Worm (Caenorhabditis elegans) whole organism, L1 larva: ENCODE data around the gene srx-7.

Experiments used
- C04F5.9 ChIP-seq: sonication (generic microtip); optimal IDR thresholded peaks from 2 replicates; lab custom pipeline; 2016; ENCODE audit warnings: missing genetic modification characterization, missing compliant biosample characterization
- C16A3.4 ChIP-seq: fragments of 150-350 bp; optimal IDR thresholded peaks from 2 replicates; lab custom pipeline; 2014; ENCODE audit warnings: missing biosample characterization, missing genetic modification characterization
- Y116A8C.19 ChIP-seq: sonication (generic microtip); optimal IDR thresholded peaks from 2 replicates; lab custom pipeline; 2016; ENCODE audit warnings: missing compliant biosample characterization, missing genetic modification characterization, borderline replicate concordance
- aha-1 ChIP-seq: fragments of 150-350 bp; optimal IDR thresholded peaks from 2 replicates; lab custom pipeline; 2014; ENCODE audit warnings: missing biosample characterization, missing genetic modification characterization
- ama-1 ChIP-seq: fragments of 150-350 bp; optimal IDR thresholded peaks from 2 replicates; lab custom pipeline; 2014
- ceh-8 ChIP-seq: fragments of 200-800 bp; sonication (Bioruptor generic); optimal IDR thresholded peaks from 2 replicates; lab custom pipeline; 2018; ENCODE audit warnings: mild to moderate bottlenecking, missing genetic modification characterization, moderate library complexity, missing compliant biosample characterization
- ceh-90 ChIP-seq: sonication (generic microtip); optimal IDR thresholded peaks from 2 replicates; lab custom pipeline; 2016; ENCODE audit warnings: missing genetic modification characterization, missing compliant biosample characterization
- ces-1 ChIP-seq: fragments of 150-350 bp; optimal IDR thresholded peaks from 2 replicates; lab custom pipeline; 2014; ENCODE audit warnings: missing biosample characterization, missing genetic modification reagents, missing genetic modification characterization
- dpl-1 ChIP-seq, 3 experiments: fragments of 150-350 bp in 2 of 3; sonication (generic microtip) in 1 of 3; optimal IDR thresholded peaks; 2 replicates each; lab custom pipeline; 2014 to 2017; ENCODE audit warnings: missing biosample characterization in 3 of 3, missing genetic modification characterization in 3 of 3, missing genetic modification reagents in 3 of 3
- efl-3 ChIP-seq: fragments of 200-800 bp; sonication (Bioruptor generic); optimal IDR thresholded peaks from 2 replicates; lab custom pipeline; 2018; ENCODE audit warnings: mild to moderate bottlenecking, missing genetic modification characterization, missing compliant biosample characterization
- egl-13 ChIP-seq: sonication (generic microtip); optimal IDR thresholded peaks from 2 replicates; lab custom pipeline; 2016; ENCODE audit warnings: missing genotype, missing genetic modification reagents, missing genetic modification characterization, missing compliant biosample characterization
- fkh-4 ChIP-seq: sonication (generic microtip); optimal IDR thresholded peaks from 2 replicates; lab custom pipeline; 2016; ENCODE audit warnings: missing compliant biosample characterization, missing genetic modification characterization, borderline replicate concordance
- fkh-8 ChIP-seq: sonication (generic microtip); optimal IDR thresholded peaks from 2 replicates; lab custom pipeline; 2016; ENCODE audit warnings: mild to moderate bottlenecking, missing genetic modification characterization, missing compliant biosample characterization
- grh-1 ChIP-seq: fragments of 200-800 bp; sonication (Bioruptor generic); IDR thresholded peaks from 2 replicates; pipeline ENCODE4 v1.3.6; 2022; ENCODE audit warnings: missing genetic modification reagents, missing genetic modification characterization, missing compliant biosample characterization
- hlh-17 ChIP-seq: fragments of 200-800 bp; sonication (Bioruptor generic); optimal IDR thresholded peaks from 2 replicates; lab custom pipeline; 2018; ENCODE audit warnings: missing genetic modification characterization, mild to moderate bottlenecking, missing compliant biosample characterization, moderate library complexity, borderline replicate concordance
- hlh-4 ChIP-seq: sonication (generic microtip); optimal IDR thresholded peaks from 2 replicates; lab custom pipeline; 2016; ENCODE audit warnings: mild to moderate bottlenecking, missing genetic modification characterization, missing compliant biosample characterization
- isw-1 ChIP-seq: fragments of 200-800 bp; sonication (Bioruptor generic); IDR thresholded peaks from 2 replicates; pipeline ENCODE4 v1.3.6; 2022; ENCODE audit warnings: missing genetic modification characterization, missing compliant biosample characterization
- lin-15B ChIP-seq: fragments of 150-350 bp; sonication (generic microtip); optimal IDR thresholded peaks from 3 replicates; lab custom pipeline; 2014; ENCODE audit warnings: missing biosample characterization, missing genetic modification characterization
- lin-39 ChIP-seq: fragments of 150-350 bp; optimal IDR thresholded peaks from 2 replicates; lab custom pipeline; 2014; ENCODE audit warnings: missing biosample characterization, missing genetic modification reagents, missing genetic modification characterization
- mdl-1 ChIP-seq, 2 experiments: fragments of 150-350 bp; optimal IDR thresholded peaks; 2 replicates each; lab custom pipeline; 2014 to 2017; ENCODE audit warnings: missing biosample characterization in 2 of 2, missing genetic modification characterization in 2 of 2, inconsistent platforms in 1 of 2
- mef-2 ChIP-seq: fragments of 150-350 bp; optimal IDR thresholded peaks from 2 replicates; lab custom pipeline; 2014; ENCODE audit warnings: missing biosample characterization, missing genetic modification characterization
- nhr-12 ChIP-seq: sonication (generic microtip); optimal IDR thresholded peaks from 2 replicates; lab custom pipeline; 2017; ENCODE audit warnings: missing biosample characterization, missing genetic modification characterization
- nhr-19 ChIP-seq: fragments of 200-800 bp; sonication (Bioruptor generic); conservative IDR thresholded peaks from 2 replicates; pipeline ENCODE4 v1.3.6; 2022; ENCODE audit warnings: missing genetic modification characterization, missing compliant biosample characterization
- nhr-28 ChIP-seq: fragments of 150-350 bp; optimal IDR thresholded peaks from 2 replicates; lab custom pipeline; 2014; ENCODE audit warnings: missing biosample characterization, missing genetic modification characterization
- nhr-47 ChIP-seq: sonication (generic microtip); optimal IDR thresholded peaks from 2 replicates; lab custom pipeline; 2016; ENCODE audit warnings: mild to moderate bottlenecking, missing genetic modification characterization, moderate library complexity, missing compliant biosample characterization
- nhr-71 ChIP-seq: sonication (generic microtip); optimal IDR thresholded peaks from 2 replicates; lab custom pipeline; 2016; ENCODE audit warnings: mild to moderate bottlenecking, missing genetic modification characterization, moderate library complexity, missing compliant biosample characterization
- nhr-85 ChIP-seq: sonication (generic microtip); peaks from one replicate; lab custom pipeline; 2016; ENCODE audit warnings: missing genetic modification characterization, inconsistent platforms, missing compliant biosample characterization
- nhr-90 ChIP-seq: sonication (generic microtip); optimal IDR thresholded peaks from 2 replicates; lab custom pipeline; 2016; ENCODE audit warnings: mild to moderate bottlenecking, missing genetic modification characterization, missing compliant biosample characterization; ENCODE audit not compliant: poor library complexity
- pax-3 ChIP-seq: fragments of 200-800 bp; sonication (Bioruptor generic); optimal IDR thresholded peaks from 2 replicates; lab custom pipeline; 2018; ENCODE audit warnings: mild to moderate bottlenecking, missing genetic modification characterization, moderate library complexity, missing compliant biosample characterization
- skn-1 ChIP-seq: fragments of 150-350 bp; optimal IDR thresholded peaks from 2 replicates; lab custom pipeline; 2014; ENCODE audit warnings: missing biosample characterization, missing genetic modification characterization
- snpc-4 ChIP-seq: fragments of 150-350 bp; optimal IDR thresholded peaks from 2 replicates; lab custom pipeline; 2014; ENCODE audit warnings: missing biosample characterization, missing genetic modification characterization
- snu-23 ChIP-seq: sonication (generic microtip); optimal IDR thresholded peaks from 2 replicates; lab custom pipeline; 2016; ENCODE audit warnings: missing genetic modification characterization, missing compliant biosample characterization
- sptf-1 ChIP-seq: fragments of 150-350 bp; optimal IDR thresholded peaks from 2 replicates; lab custom pipeline; 2014; ENCODE audit warnings: missing biosample characterization, missing genetic modification characterization
- tbx-2 ChIP-seq: sonication (generic microtip); optimal IDR thresholded peaks from 2 replicates; lab custom pipeline; 2016; ENCODE audit warnings: missing genetic modification characterization, missing compliant biosample characterization
- unc-86 ChIP-seq: sonication (generic microtip); optimal IDR thresholded peaks from 2 replicates; lab custom pipeline; 2016; ENCODE audit warnings: missing genetic modification characterization, missing compliant biosample characterization
- vab-15 ChIP-seq: sonication (generic microtip); optimal IDR thresholded peaks from 2 replicates; lab custom pipeline; 2017; ENCODE audit warnings: missing genotype, mild to moderate bottlenecking, missing genetic modification characterization, missing compliant biosample characterization

Gene srx-7

DNA sequence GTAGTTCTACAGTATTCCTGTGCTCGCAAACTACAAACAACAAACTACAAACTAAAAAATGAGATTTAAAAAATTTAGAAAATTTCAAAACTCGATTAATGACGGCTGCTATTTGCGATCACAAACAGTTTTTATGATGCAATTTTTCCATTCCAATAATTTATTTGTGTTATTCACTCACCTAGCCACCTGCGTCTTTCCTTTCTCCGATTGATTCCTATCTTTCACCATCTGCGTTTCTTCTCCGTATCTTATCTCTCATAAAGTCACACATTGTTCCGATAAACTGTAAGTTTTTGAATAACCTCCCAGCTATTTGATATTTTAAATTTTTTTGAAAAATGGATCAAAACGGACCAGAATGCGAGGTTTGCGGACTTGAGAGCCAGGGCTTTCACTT is 25.8 kb upstream of the srx-7 start, which contains the start of gene nhr-132 (continued):
- TF ChIP-seq lin-39 (tag; lab: Kevin White, UChicago): no peak
- TF ChIP-seq nhr-19 (GFP tag; lab: Robert Waterston, UW): no peak
- TF ChIP-seq grh-1 (GFP tag; lab: Robert Waterston, UW): no peak
- no peak for TF ChIP-seq C16A3.4 (tag; lab: Kevin White, UChicago)
- TF ChIP-seq snu-23 (GFP tag; lab: Kevin White, UChicago): peak; percentile 57
- no peak for TF ChIP-seq hlh-4 (tag; lab: Kevin White, UChicago)
- no peak for TF ChIP-seq pax-3 (tag; lab: Kevin White, UChicago)
- peak in 1 of 3 experiments; percentile 16 for TF ChIP-seq dpl-1 (GFP tag; optimal IDR thresholded peaks at IDR 0.05; lab: Kevin White, UChicago)
- TF ChIP-seq mdl-1 (tag; optimal IDR thresholded peaks at IDR 0.05; lab: Kevin White, UChicago): peak in 1 of 2 experiments; percentile 19
- TF ChIP-seq sptf-1: no peak
- TF ChIP-seq hlh-17 (GFP tag; lab: Kevin White, UChicago): no peak
- no peak for TF ChIP-seq fkh-8 (tag; lab: Kevin White, UChicago)
- TF ChIP-seq egl-13 (tag; lab: Kevin White, UChicago): no peak
- no peak for TF ChIP-seq fkh-4 (tag; lab: Kevin White, UChicago)
- TF ChIP-seq nhr-28: no peak
- TF ChIP-seq ces-1: no peak
- TF ChIP-seq vab-15 (tag; lab: Kevin White, UChicago): no peak
- TF ChIP-seq ceh-8 (GFP tag; lab: Kevin White, UChicago): no peak
- TF ChIP-seq nhr-90 (tag; lab: Kevin White, UChicago): peak; percentile 13
- no peak for TF ChIP-seq nhr-47 (tag; lab: Kevin White, UChicago)
- TF ChIP-seq ama-1 (lab: Kevin White, UChicago): no peak
- no peak for TF ChIP-seq unc-86 (tag; lab: Kevin White, UChicago)
- no peak for TF ChIP-seq C04F5.9 (tag; lab: Kevin White, UChicago)
- TF ChIP-seq aha-1 (tag; lab: Kevin White, UChicago): no peak
- no peak for TF ChIP-seq efl-3
- TF ChIP-seq skn-1 (tag; lab: Kevin White, UChicago): no peak
- TF ChIP-seq Y116A8C.19 (tag; lab: Kevin White, UChicago): no peak
- no peak for TF ChIP-seq tbx-2 (tag; lab: Kevin White, UChicago)
- no peak for TF ChIP-seq mef-2 (tag; lab: Kevin White, UChicago)
- no peak for TF ChIP-seq lin-15B
- no peak for TF ChIP-seq isw-1
- TF ChIP-seq nhr-71 (tag; lab: Kevin White, UChicago): no peak
- no peak for TF ChIP-seq nhr-12

DNA sequence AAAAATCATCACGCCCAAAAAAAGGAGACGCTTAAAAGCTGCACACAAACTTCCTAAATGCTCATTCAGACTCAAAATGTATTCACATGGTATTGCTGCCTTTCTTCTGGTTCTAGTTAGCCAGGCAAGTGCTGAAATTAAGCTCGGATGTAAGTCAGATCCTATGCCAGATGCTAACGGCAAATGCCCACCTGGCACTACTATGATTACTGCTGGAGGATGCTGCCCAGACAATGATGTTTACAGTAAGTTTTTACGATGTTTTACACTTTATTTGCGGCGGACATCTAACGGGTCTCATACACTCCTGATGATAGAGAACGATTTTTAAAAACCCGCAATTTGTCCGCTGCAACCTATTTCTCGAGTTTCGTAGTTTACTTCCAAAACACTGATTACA is 23.4 kb upstream of the srx-7 start, which contains the start of gene C14C6.5:
Gene C14C6.5 (plus strand): TSS at position 58 of the 400 bp plus-strand sequence.
- TF ChIP-seq hlh-4 (tag; lab: Kevin White, UChicago): no peak

- TF ChIP-seq snu-23 (GFP tag; lab: Kevin White, UChicago): no peak
- peak; percentile 20 for TF ChIP-seq nhr-85 (tag; lab: Kevin White, UChicago)
- TF ChIP-seq ceh-90 (tag; lab: Kevin White, UChicago): no peak
- TF ChIP-seq snpc-4 (tag; lab: Kevin White, UChicago): no peak
Measured at ce11 chrV:539040-539510, 20.9 kb upstream of the srx-7 start, which contains the start of gene nhr-155. nhr-155 (plus strand) TSS chrV:539460.

DNA sequence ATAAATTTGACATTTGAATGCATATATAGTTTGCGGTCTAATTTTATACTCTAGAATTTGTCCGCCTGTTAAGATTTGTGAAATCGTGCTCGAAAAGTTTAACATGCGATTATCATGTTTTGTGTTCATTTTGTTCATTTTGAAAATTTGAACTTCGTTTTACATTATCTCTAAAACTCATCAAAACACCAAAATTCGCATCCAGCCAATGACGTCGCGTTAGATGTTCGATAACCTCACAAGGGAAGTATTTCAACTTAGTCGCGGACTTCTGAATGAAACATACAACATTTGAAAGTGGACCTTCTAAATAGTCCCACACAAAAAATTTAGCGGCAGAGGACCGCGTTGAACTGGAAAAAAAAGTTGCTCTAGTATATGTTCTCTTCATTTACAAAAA is 18.5 kb upstream of the srx-7 start:
- TF ChIP-seq nhr-85 (tag; lab: Kevin White, UChicago) (peak; percentile 65), snu-23 (GFP tag; lab: Kevin White, UChicago) (no peak)
